Worm (Caenorhabditis elegans) whole organism, mixed stage, embryonic: Measurements from ENCODE around the gene pat-3.

Source experiments
- M03D4.4 ChIP-seq: sonication (generic microtip); optimal IDR thresholded peaks from 2 replicates; lab custom pipeline; 2017; ENCODE audit warnings: mild to moderate bottlenecking, missing genetic modification characterization, missing compliant biosample characterization
- bed-3 ChIP-seq: fragments of 200-800 bp; sonication (Bioruptor generic); optimal IDR thresholded peaks from 3 replicates; lab custom pipeline; 2018; ENCODE audit warnings: mild to moderate bottlenecking, missing genetic modification characterization, moderate library complexity, missing compliant biosample characterization
- blmp-1 ChIP-seq: fragments of 150-350 bp; optimal IDR thresholded peaks from 2 replicates; lab custom pipeline; 2014; ENCODE audit warnings: missing biosample characterization, missing genetic modification characterization
- ceh-39 ChIP-seq: fragments of 150-350 bp; optimal IDR thresholded peaks from 2 replicates; lab custom pipeline; 2014; ENCODE audit warnings: missing biosample characterization, missing genetic modification characterization
- ceh-43 ChIP-seq: fragments of 200-800 bp; sonication (Bioruptor generic); optimal IDR thresholded peaks from 2 replicates; lab custom pipeline; 2018; ENCODE audit warnings: mild to moderate bottlenecking, missing genetic modification characterization, moderate library complexity, missing compliant biosample characterization
- ceh-83 ChIP-seq: fragments of 200-800 bp; sonication (Bioruptor generic); optimal IDR thresholded peaks from 2 replicates; lab custom pipeline; 2018; ENCODE audit warnings: mild to moderate bottlenecking, missing genetic modification characterization, missing compliant biosample characterization
- ces-1 ChIP-seq: fragments of 150-350 bp; optimal IDR thresholded peaks from 2 replicates; lab custom pipeline; 2014; ENCODE audit warnings: missing biosample characterization, missing genetic modification reagents, missing genetic modification characterization
- drap-1 ChIP-seq: fragments of 200-800 bp; sonication (Bioruptor generic); optimal IDR thresholded peaks from 3 replicates; lab custom pipeline; 2018; ENCODE audit warnings: mild to moderate bottlenecking, missing genetic modification characterization, missing compliant biosample characterization
- elt-1 ChIP-seq: sonication (generic microtip); optimal IDR thresholded peaks from 2 replicates; lab custom pipeline; 2017; ENCODE audit warnings: missing genetic modification characterization, mild to moderate bottlenecking, missing compliant biosample characterization, antibody characterized with exemption, moderate library complexity, borderline replicate concordance; ENCODE audit not compliant: insufficient read depth
- elt-3 ChIP-seq: fragments of 150-350 bp; optimal IDR thresholded peaks from 2 replicates; lab custom pipeline; 2014; ENCODE audit warnings: missing biosample characterization, missing genetic modification characterization
- flh-1 ChIP-seq: fragments of 200-800 bp; sonication (Bioruptor generic); optimal IDR thresholded peaks from 2 replicates; lab custom pipeline; 2018; ENCODE audit warnings: mild to moderate bottlenecking, missing genetic modification characterization, moderate library complexity, missing compliant biosample characterization
- lin-13 ChIP-seq: fragments of 150-350 bp; optimal IDR thresholded peaks from 2 replicates; lab custom pipeline; 2014; ENCODE audit warnings: missing biosample characterization, missing genetic modification characterization
- lin-32 ChIP-seq: fragments of 200-800 bp; sonication (Bioruptor generic); optimal IDR thresholded peaks from 2 replicates; lab custom pipeline; 2018; ENCODE audit warnings: mild to moderate bottlenecking, missing genetic modification characterization, missing compliant biosample characterization
- mab-5 ChIP-seq: fragments of 150-350 bp; optimal IDR thresholded peaks from 2 replicates; lab custom pipeline; 2014; ENCODE audit warnings: missing biosample characterization, missing genetic modification characterization
- mep-1 ChIP-seq: fragments of 150-350 bp; optimal IDR thresholded peaks from 2 replicates; lab custom pipeline; 2017; ENCODE audit warnings: missing biosample characterization, missing genetic modification reagents, missing genetic modification characterization, inconsistent platforms
- mls-2 ChIP-seq: sonication (generic microtip); optimal IDR thresholded peaks from 2 replicates; lab custom pipeline; 2016; ENCODE audit warnings: mild to moderate bottlenecking, missing genetic modification characterization, moderate library complexity, missing compliant biosample characterization
- nhr-2 ChIP-seq: fragments of 150-350 bp; optimal IDR thresholded peaks from 2 replicates; lab custom pipeline; 2014; ENCODE audit warnings: missing biosample characterization, missing genetic modification characterization
- nhr-76 ChIP-seq: sonication (generic microtip); optimal IDR thresholded peaks from 2 replicates; lab custom pipeline; 2017; ENCODE audit warnings: missing biosample characterization, missing genetic modification characterization
- pha-4 ChIP-seq: fragments of 150-350 bp; optimal IDR thresholded peaks from 2 replicates; lab custom pipeline; 2018; ENCODE audit warnings: missing biosample characterization, missing genetic modification reagents, missing genetic modification characterization
- sem-2 ChIP-seq: fragments of 200-800 bp; sonication (Bioruptor generic); optimal IDR thresholded peaks from 2 replicates; lab custom pipeline; 2018; ENCODE audit warnings: mild to moderate bottlenecking, missing genetic modification characterization, missing compliant biosample characterization
- snpc-4 ChIP-seq: fragments of 150-350 bp; optimal IDR thresholded peaks from 2 replicates; lab custom pipeline; 2014; ENCODE audit warnings: missing biosample characterization, missing genetic modification characterization
- tbx-8 ChIP-seq: fragments of 200-800 bp; sonication (Bioruptor generic); optimal IDR thresholded peaks from 2 replicates; lab custom pipeline; 2018; ENCODE audit warnings: mild to moderate bottlenecking, missing genetic modification characterization, moderate library complexity, missing compliant biosample characterization
- unc-39 ChIP-seq: fragments of 150-350 bp; optimal IDR thresholded peaks from 2 replicates; lab custom pipeline; 2014; ENCODE audit warnings: missing biosample characterization, missing genetic modification characterization
- unc-62 ChIP-seq: fragments of 150-350 bp; optimal IDR thresholded peaks from 2 replicates; lab custom pipeline; 2014; ENCODE audit warnings: missing biosample characterization, missing genetic modification reagents, missing genetic modification characterization
- zip-8 ChIP-seq: fragments of 150-350 bp; optimal IDR thresholded peaks from 2 replicates; lab custom pipeline; 2014; ENCODE audit warnings: missing biosample characterization, missing genetic modification characterization
- ztf-11 ChIP-seq: fragments of 150-350 bp; optimal IDR thresholded peaks from 2 replicates; lab custom pipeline; 2014; ENCODE audit warnings: missing biosample characterization, missing genetic modification characterization

pat-3 gene

DNA sequence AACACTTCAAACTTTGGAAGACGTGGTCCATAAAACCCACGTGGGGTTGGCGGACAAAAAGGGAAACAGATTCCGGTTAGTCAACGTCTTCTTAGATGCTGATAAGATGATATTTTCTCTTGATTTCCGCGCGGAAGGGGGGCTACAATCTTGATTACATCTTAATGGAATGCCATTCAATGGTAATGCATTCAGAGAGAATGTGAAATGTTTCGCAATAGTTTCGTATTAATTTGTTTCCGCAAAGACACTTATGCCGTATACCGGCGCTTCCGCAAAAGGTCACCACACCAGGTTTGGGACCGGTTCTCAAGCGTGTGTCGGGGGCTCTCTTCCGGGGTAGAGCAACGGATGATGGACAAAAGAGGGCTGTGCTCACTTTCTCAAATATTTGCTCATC is 39.5 kb downstream of the pat-3 start:
- no peak for TF ChIP-seq drap-1 (GFP tag; lab: Kevin White, UChicago)
- peak; percentile 43 for TF ChIP-seq elt-1 (tag; lab: Kevin White, UChicago)
- peak; percentile 68 for TF ChIP-seq elt-3 (tag; lab: Kevin White, UChicago)

DNA sequence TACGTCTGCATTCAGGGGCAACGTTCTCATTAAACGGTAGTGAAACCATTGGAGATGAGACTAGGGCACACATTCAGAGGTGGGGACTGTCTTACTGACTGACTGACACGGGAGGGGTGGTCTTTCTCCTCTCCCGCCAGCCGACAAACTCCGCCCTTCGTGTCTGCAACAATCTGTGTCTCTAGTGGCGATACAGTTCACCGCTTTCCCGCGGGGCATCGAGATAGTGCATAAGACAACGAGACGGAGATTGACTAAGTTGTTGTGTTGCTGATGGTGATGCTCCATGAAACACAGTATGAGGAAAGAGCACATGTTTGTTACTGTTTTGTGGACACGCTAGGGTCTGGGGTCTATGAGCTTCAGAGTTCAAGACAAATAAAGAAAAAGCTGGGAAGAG is 40.5 kb downstream of the pat-3 start:
- TF ChIP-seq pha-4 (peak; percentile 5), ceh-83 (GFP tag; lab: Kevin White, UChicago) (no peak)

DNA sequence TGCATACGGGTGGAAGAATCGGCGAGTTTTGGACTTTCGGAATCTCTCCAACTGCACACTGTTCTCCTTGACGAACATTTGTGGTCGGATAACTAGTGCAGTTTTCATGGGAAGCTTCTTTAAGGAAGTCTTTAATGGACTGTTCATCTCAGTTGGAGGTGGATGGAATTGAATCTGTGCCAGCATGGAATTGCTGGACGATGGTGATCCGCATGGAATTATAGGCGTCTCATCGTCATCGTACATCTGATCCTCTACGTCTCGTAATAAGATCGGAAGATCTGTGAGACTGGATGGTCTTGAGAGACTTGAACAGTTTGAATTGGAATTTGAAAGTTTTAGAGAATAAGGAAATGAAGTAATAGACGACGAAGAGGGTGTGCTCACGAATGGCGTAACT is 41.0 kb downstream of the pat-3 start:
- TF ChIP-seq ceh-39 (tag; lab: Kevin White, UChicago) (no peak), sem-2 (GFP tag; lab: Kevin White, UChicago) (no peak), pha-4 (no peak), lin-32 (GFP tag; lab: Kevin White, UChicago) (no peak), mls-2 (tag; lab: Kevin White, UChicago) (no peak)

DNA sequence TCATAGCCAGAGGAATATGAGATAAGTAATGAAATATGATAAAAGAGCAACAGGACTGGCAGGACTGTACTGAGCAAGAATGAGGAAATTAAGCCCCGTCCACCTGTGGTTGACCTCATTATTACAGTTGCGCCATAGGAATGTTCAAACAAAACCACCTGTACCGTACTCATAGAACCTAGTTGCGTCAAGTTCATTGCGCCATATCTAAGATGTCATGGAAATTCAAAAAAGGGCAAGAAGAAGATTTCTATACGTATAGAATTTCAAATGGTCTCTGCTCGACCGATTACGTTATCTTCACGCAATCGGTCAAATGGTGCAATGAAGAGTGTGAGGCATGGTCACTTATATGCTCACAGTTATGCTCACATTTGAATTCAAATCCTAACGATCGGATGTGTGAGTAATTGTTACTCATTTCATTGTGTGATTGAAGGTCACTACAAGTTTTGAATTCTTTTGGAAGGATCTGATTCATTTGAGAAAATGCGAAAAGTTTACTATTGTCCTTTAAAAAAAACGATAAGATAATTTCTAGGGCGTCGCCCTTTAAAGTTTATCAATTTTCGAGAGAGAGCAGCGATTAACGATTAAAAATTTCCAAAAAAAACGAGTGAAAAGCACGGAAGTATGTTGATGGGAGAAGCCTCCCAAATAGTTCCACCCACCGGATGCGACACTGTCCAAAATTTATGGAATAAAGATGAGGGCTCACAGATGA is 42.0 kb downstream of the pat-3 start:
- peak; percentile 79 for TF ChIP-seq zip-8 (tag; lab: Kevin White, UChicago)
- TF ChIP-seq tbx-8 (GFP tag; lab: Kevin White, UChicago): no peak
- TF ChIP-seq nhr-2 (tag; lab: Kevin White, UChicago): peak; percentile 100

DNA sequence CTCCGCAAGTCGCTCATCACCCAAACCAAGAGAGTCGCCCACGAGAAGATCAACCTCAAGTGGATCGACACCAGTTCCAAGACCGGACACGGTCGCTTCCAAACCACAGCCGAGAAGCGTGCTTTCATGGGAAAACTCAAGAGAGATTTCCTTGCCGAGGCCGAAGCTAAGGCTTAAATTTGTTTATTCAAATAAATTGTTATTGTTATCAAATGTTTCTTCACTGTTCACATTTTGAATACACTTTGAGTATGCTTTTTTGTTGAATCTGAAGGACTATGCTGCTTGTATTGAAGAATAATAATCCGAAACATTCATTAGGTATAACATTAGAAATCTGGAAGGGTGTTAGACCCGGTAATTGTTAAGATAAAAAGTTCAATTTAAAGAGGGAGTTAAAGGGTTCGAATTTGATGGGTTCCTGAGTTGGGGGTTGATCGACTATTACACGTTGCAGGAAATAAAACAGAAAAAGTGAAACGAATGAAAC is 44.6 kb downstream of the pat-3 start:
- TF ChIP-seq mab-5 (tag; lab: Kevin White, UChicago): no peak
- no peak for TF ChIP-seq lin-32 (GFP tag; lab: Kevin White, UChicago)
- TF ChIP-seq unc-39: peak; percentile 30

DNA sequence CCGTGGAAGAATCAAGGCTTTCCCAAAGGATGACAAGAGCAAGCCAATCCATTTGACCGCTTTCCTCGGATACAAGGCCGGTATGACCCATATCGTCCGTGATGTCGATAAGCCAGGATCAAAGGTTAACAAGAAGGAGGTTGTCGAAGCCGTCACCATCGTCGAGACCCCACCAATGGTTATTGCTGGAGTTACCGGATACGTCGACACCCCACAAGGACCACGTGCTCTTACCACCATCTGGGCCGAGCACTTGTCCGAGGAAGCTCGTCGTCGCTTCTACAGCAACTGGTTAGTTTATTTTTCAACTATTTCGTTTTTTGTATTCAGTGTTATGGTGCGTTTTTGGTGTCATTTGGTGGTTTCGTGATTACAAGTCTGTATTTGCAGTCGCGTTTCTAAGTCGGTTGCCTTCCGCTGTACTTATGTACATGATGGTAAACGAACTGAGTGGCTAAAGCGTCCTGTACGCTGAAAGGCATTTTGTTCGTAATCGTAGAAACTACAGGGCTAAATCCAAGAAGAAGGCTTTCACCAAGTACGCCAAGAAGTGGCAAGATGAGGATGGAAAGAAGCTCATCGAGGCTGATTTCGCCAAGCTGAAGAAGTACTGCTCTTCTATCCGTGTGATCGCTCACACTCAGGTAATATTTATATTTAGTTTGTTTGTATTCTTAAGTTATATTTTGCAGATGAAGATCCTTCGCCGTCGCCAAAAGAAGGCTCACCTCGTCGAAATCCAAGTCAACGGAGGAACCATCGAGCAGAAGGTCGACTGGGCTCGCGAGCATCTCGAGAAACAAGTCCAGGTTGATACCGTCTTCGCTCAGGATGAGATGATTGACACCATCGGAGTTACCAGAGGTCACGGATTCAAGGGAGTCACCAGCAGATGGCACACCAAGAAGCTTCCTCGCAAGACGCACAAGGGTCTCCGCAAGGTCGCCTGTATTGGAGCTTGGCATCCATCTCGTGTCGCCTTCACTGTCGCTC is 45.7 kb downstream of the pat-3 start:
- TF ChIP-seq ztf-11 (tag; lab: Kevin White, UChicago) (no peak), ces-1 (no peak), elt-1 (tag; lab: Kevin White, UChicago) (no peak), drap-1 (GFP tag; lab: Kevin White, UChicago) (no peak), M03D4.4 (tag; lab: Kevin White, UChicago) (no peak), lin-13 (tag; lab: Kevin White, UChicago) (no peak), bed-3 (GFP tag; lab: Kevin White, UChicago) (no peak), snpc-4 (no peak), nhr-76 (no peak), blmp-1 (tag; lab: Kevin White, UChicago) (no peak), ceh-39 (tag; lab: Kevin White, UChicago) (no peak), ceh-83 (GFP tag; lab: Kevin White, UChicago) (no peak), mep-1 (tag; lab: Kevin White, UChicago) (no peak), unc-62 (no peak), flh-1 (GFP tag; lab: Kevin White, UChicago) (no peak), ceh-43 (no peak), nhr-2 (tag; lab: Kevin White, UChicago) (no peak)
- TF ChIP-seq, all 35 proteins: peak for 0
